Fruit fly (Drosophila melanogaster): ENCODE measurements around the gene CG12729.
A peak's percentile ranks its signal among the peaks of the same experiment; 100 is the strongest.

The CG12729 gene

DNA sequence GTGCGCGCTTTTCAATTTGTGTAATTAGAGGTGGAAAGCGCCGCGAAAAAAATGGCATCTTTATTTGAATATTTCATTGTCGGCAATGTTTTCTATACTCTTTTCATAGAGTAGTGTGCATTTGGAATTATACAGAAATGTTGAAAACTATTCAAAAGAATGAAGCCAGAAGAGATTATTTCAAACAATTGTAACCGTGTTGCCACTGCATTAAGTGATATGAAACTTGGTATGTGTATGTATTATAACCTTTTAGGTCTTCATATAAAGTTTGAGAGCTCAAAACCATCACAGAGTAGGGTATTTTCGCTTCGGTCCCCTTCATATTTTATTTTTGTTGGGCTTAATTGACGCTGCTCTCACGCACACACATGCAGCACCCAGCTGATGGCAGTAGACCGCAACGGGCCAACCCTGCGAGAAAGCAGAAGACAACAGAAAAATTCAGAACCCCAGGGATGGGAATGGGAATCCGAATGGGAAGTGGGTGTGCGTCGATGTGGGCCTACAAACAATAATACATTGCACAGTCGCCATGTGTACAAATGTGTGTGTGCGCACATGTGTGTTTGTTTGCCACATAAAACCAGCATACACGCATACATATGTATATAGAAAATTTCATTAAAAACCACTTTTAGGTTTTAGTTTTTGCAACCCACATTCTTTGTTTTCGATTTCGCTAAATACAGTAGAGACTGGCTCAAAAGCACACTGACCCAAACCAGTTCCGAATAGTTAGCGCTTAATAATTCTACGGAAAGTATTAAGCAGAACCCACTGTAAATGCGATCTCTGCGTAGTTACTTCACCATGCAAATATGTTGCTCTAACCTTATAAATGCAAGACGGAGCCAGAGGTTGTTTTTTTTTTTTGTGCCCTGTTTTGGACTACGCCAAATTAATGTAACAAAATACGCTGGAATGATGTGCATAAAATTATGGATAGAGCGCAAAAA lies 49.7 kb downstream of the CG12729 start (continued):
- TF ChIP-seq CG2120 (GFP tag; optimal IDR thresholded peaks at IDR 0.05) (peak; percentile 29), CG4360 (GFP tag; IDR thresholded peaks at IDR 0.05) (no peak), gcm (GFP tag; optimal IDR thresholded peaks at IDR 0.05) (peak; percentile 57), CG8924 (tag; optimal IDR thresholded peaks at IDR 0.05) (peak; percentile 31), CG7963 (GFP tag; IDR thresholded peaks at IDR 0.05; ENCODE audit: partially characterized antibody) (no peak), lbe (GFP tag; optimal IDR thresholded peaks at IDR 0.05) (no peak), CG8478 (optimal IDR thresholded peaks at IDR 0.05) (no peak), CG42726 (GFP tag; IDR thresholded peaks at IDR 0.05; ENCODE audit: partially characterized antibody) (no peak), E2f1 (GFP tag; IDR thresholded peaks at IDR 0.05) (no peak), pzg (GFP tag; optimal IDR thresholded peaks at IDR 0.05) (no peak), CG7556 (GFP tag; optimal IDR thresholded peaks at IDR 0.05) (peak; percentile 26), sima (GFP tag; optimal IDR thresholded peaks at IDR 0.05) (no peak), CG8944 (GFP tag; optimal IDR thresholded peaks at IDR 0.05) (no peak), CG32532 (GFP tag; IDR thresholded peaks at IDR 0.05) (peak; percentile 5; the same call in 1 of the 2 replicates), Scr (GFP tag; IDR thresholded peaks at IDR 0.05; ENCODE audit: partially characterized antibody) (no peak), sd (tag; optimal IDR thresholded peaks at IDR 0.05) (peak; percentile 54), CoRest (tag; optimal IDR thresholded peaks at IDR 0.05) (peak; percentile 0), B-H1 (GFP tag; IDR thresholded peaks at IDR 0.05) (no peak), CG1603 (tag; optimal IDR thresholded peaks at IDR 0.05) (peak; percentile 6), CG4424 (GFP tag; optimal IDR thresholded peaks at IDR 0.05) (peak; percentile 18), CG1647 (GFP tag; optimal IDR thresholded peaks at IDR 0.05) (no peak), Blimp-1 (GFP tag; optimal IDR thresholded peaks at IDR 0.05) (peak; percentile 17), mirr (GFP tag; optimal IDR thresholded peaks at IDR 0.05) (no peak), CG7357 (GFP tag; IDR thresholded peaks at IDR 0.05) (no peak), CG14050 (GFP tag; IDR thresholded peaks at IDR 0.05) (no peak), z (GFP tag; IDR thresholded peaks at IDR 0.05) (0 out of 3 replicates have a peak, but pooled peaks have one; percentile 30), CG10274 (GFP tag; optimal IDR thresholded peaks at IDR 0.05) (peak; percentile 36), zfh1 (GFP tag; IDR thresholded peaks at IDR 0.05) (no peak), Max (GFP tag; optimal IDR thresholded peaks at IDR 0.05) (no peak), HmgZ (tag; optimal IDR thresholded peaks at IDR 0.05) (no peak), PHDP (tag; optimal IDR thresholded peaks at IDR 0.05) (peak; percentile 3), bsh (GFP tag; optimal IDR thresholded peaks at IDR 0.05) (peak in 1 of 2 experiments; percentile 48), Atf-2 (GFP tag; optimal IDR thresholded peaks at IDR 0.05) (no peak), CG18262 (tag; optimal IDR thresholded peaks at IDR 0.05) (peak; percentile 27), nmo (GFP tag; optimal IDR thresholded peaks at IDR 0.05) (peak; percentile 19), ase (GFP tag; IDR thresholded peaks at IDR 0.05) (no peak), CG18599 (GFP tag; optimal IDR thresholded peaks at IDR 0.05) (peak; percentile 18), Ets65A (GFP tag) (no peak), CG3838 (GFP tag; optimal IDR thresholded peaks at IDR 0.05) (no peak), Sox102F (GFP tag; optimal IDR thresholded peaks at IDR 0.05) (peak; percentile 31), stwl (tag; optimal IDR thresholded peaks at IDR 0.05) (peak; percentile 1), Spps (tag; optimal IDR thresholded peaks at IDR 0.05) (no peak), phol (tag; optimal IDR thresholded peaks at IDR 0.05) (peak; percentile 30), HLH54F (GFP tag; optimal IDR thresholded peaks at IDR 0.05) (no peak), schlank (tag; optimal IDR thresholded peaks at IDR 0.05) (no peak), ems (GFP tag; optimal IDR thresholded peaks at IDR 0.05) (peak; percentile 7), CG14710 (tag; optimal IDR thresholded peaks at IDR 0.05) (peak; percentile 15), Optix (GFP tag; IDR thresholded peaks at IDR 0.05) (no peak)
